Fruit fly (Drosophila melanogaster) whole organism, embryonic: ENCODE results near the gene CG8675.

Experiments
- Asciz ChIP-seq: fragments of 200-800 bp; sonication (Bioruptor generic); optimal IDR thresholded peaks from 2 replicates; lab custom pipeline; 2017; ENCODE audit warnings: missing biosample characterization, mild to moderate bottlenecking, missing genetic modification characterization, missing genetic modification reagents
- Bgb ChIP-seq: fragments of 200-800 bp; sonication (Bioruptor generic); IDR thresholded peaks from 2 replicates; pipeline ENCODE4 v1.3.6; 2022; ENCODE audit warnings: missing biosample characterization, missing genetic modification characterization; ENCODE audit not compliant: partially characterized antibody
- BtbVII ChIP-seq: fragments of 200-800 bp; sonication (Bioruptor generic); optimal IDR thresholded peaks from 3 replicates; lab custom pipeline; 2017; ENCODE audit warnings: missing biosample characterization, mild to moderate bottlenecking, missing genetic modification characterization
- CG10267 ChIP-seq: fragments of 200-800 bp; sonication (Bioruptor generic); optimal IDR thresholded peaks from 2 replicates; lab custom pipeline; 2018; ENCODE audit warnings: missing biosample characterization, mild to moderate bottlenecking, missing genetic modification characterization, moderate library complexity
- CG10979 ChIP-seq: fragments of 200-800 bp; sonication (Bioruptor generic); optimal IDR thresholded peaks from 2 replicates; lab custom pipeline; 2018; ENCODE audit warnings: missing biosample characterization, mild to moderate bottlenecking, missing genetic modification characterization, moderate library complexity
- CG11504 ChIP-seq: fragments of 200-800 bp; sonication (Bioruptor generic); optimal IDR thresholded peaks from 3 replicates; lab custom pipeline; 2019; ENCODE audit warnings: missing biosample characterization, mild to moderate bottlenecking, missing genetic modification characterization, moderate library complexity
- CG12942 ChIP-seq: fragments of 200-800 bp; sonication (Bioruptor generic); optimal IDR thresholded peaks from 3 replicates; lab custom pipeline; 2016; ENCODE audit warnings: missing biosample characterization, missing genetic modification characterization
- CG13424 ChIP-seq: fragments of 200-800 bp; sonication (Bioruptor generic); optimal IDR thresholded peaks from 2 replicates; lab custom pipeline; 2019; ENCODE audit warnings: missing biosample characterization, mild to moderate bottlenecking, missing genetic modification characterization, moderate library complexity
- CG14710 ChIP-seq: fragments of 200-800 bp; sonication (Bioruptor generic); optimal IDR thresholded peaks from 3 replicates; lab custom pipeline; 2019; ENCODE audit warnings: missing biosample characterization, mild to moderate bottlenecking, missing genetic modification characterization, moderate library complexity
- CG15269 ChIP-seq: fragments of 200-800 bp; sonication (Bioruptor generic); optimal IDR thresholded peaks from 2 replicates; lab custom pipeline; 2018; ENCODE audit warnings: missing biosample characterization, mild to moderate bottlenecking, missing genetic modification characterization, moderate library complexity
- CG1529 ChIP-seq: fragments of 200-800 bp; sonication (Bioruptor generic); optimal IDR thresholded peaks from 3 replicates; lab custom pipeline; 2018; ENCODE audit warnings: missing biosample characterization, missing genetic modification characterization
- CG17359 ChIP-seq: fragments of 200-800 bp; sonication (Bioruptor generic); optimal IDR thresholded peaks from 3 replicates; lab custom pipeline; 2018; ENCODE audit warnings: missing biosample characterization, mild to moderate bottlenecking, missing genetic modification characterization, moderate library complexity
- CG18262 ChIP-seq: fragments of 200-800 bp; optimal IDR thresholded peaks from 3 replicates; lab custom pipeline; 2019; ENCODE audit warnings: missing biosample characterization, mild to moderate bottlenecking, missing genetic modification characterization, moderate library complexity
- CG2712 ChIP-seq: fragments of 200-800 bp; optimal IDR thresholded peaks from 3 replicates; lab custom pipeline; 2019; ENCODE audit warnings: missing biosample characterization, mild to moderate bottlenecking, missing genetic modification characterization, moderate library complexity
- CG32532 ChIP-seq: fragments of 200-800 bp; sonication (Bioruptor generic); IDR thresholded peaks from 2 replicates; pipeline ENCODE4 v1.3.6; 2022; ENCODE audit warnings: missing biosample characterization, missing genetic modification characterization
- CG4328 ChIP-seq: fragments of 200-800 bp; sonication (Bioruptor generic); optimal IDR thresholded peaks from 3 replicates; lab custom pipeline; 2017; ENCODE audit warnings: missing biosample characterization, missing genetic modification reagents, missing genetic modification characterization
- CG6175 ChIP-seq: fragments of 200-800 bp; sonication (Bioruptor generic); IDR thresholded peaks from 3 replicates; pipeline ENCODE4 v1.3.6; 2022; ENCODE audit warnings: missing biosample characterization, missing genetic modification characterization
- CG6791 ChIP-seq: fragments of 200-800 bp; sonication (Bioruptor generic); IDR thresholded peaks from 3 replicates; pipeline ENCODE4 v1.3.6; 2022; ENCODE audit warnings: missing biosample characterization, missing genetic modification characterization; ENCODE audit not compliant: partially characterized antibody
- CG6813 ChIP-seq: fragments of 200-800 bp; sonication (Bioruptor generic); optimal IDR thresholded peaks from 2 replicates; lab custom pipeline; 2017; ENCODE audit warnings: missing biosample characterization, missing genetic modification characterization, mild to moderate bottlenecking, moderate library complexity, missing genetic modification reagents
- CG7928 ChIP-seq: fragments of 200-800 bp; sonication (Bioruptor generic); optimal IDR thresholded peaks from 2 replicates; lab custom pipeline; 2017; ENCODE audit warnings: missing biosample characterization, mild to moderate bottlenecking, missing genetic modification characterization
- CG8388 ChIP-seq: fragments of 200-800 bp; sonication (Bioruptor generic); optimal IDR thresholded peaks from 2 replicates; lab custom pipeline; 2019; ENCODE audit warnings: missing biosample characterization, mild to moderate bottlenecking, missing genetic modification characterization, moderate library complexity
- CG9437 ChIP-seq: fragments of 200-800 bp; sonication (Bioruptor generic); optimal IDR thresholded peaks from 2 replicates; lab custom pipeline; 2018; ENCODE audit warnings: missing biosample characterization, mild to moderate bottlenecking, missing genetic modification characterization
- D19A ChIP-seq: fragments of 200-800 bp; optimal IDR thresholded peaks from 3 replicates; lab custom pipeline; 2019; ENCODE audit warnings: missing biosample characterization, mild to moderate bottlenecking, missing genetic modification characterization, moderate library complexity
- Gsc ChIP-seq: fragments of 200-800 bp; sonication (Bioruptor generic); IDR thresholded peaks from 2 replicates; pipeline ENCODE4 v1.3.6; 2022; ENCODE audit warnings: missing biosample characterization, missing genetic modification characterization
- MTF-1 ChIP-seq: fragments of 200-800 bp; sonication (Bioruptor generic); optimal IDR thresholded peaks from 2 replicates; lab custom pipeline; 2018; ENCODE audit warnings: missing biosample characterization, mild to moderate bottlenecking, missing genetic modification characterization, borderline replicate concordance
- Sox102F ChIP-seq: fragments of 200-800 bp; sonication (Bioruptor generic); optimal IDR thresholded peaks from 2 replicates; lab custom pipeline; 2018; ENCODE audit warnings: missing biosample characterization, mild to moderate bottlenecking, missing genetic modification characterization, moderate library complexity
- Spps ChIP-seq: fragments of 200-800 bp; sonication (Bioruptor generic); optimal IDR thresholded peaks from 2 replicates; lab custom pipeline; 2018; ENCODE audit warnings: missing biosample characterization, mild to moderate bottlenecking, missing genetic modification characterization
- bsh ChIP-seq, 2 experiments: fragments of 200-800 bp; sonication (Bioruptor generic); optimal IDR thresholded peaks; 2 replicates each; lab custom pipeline; 2017 to 2018; ENCODE audit warnings: mild to moderate bottlenecking in 2 of 2, missing biosample characterization in 2 of 2, missing genetic modification characterization in 2 of 2, moderate library complexity in 1 of 2
- croc ChIP-seq: fragments of 200-800 bp; sonication (Bioruptor generic); conservative IDR thresholded peaks from 3 replicates; pipeline ENCODE4 v1.3.6; 2022; ENCODE audit warnings: missing biosample characterization, missing genetic modification characterization
- dmrt99B ChIP-seq: fragments of 200-800 bp; sonication (Bioruptor generic); optimal IDR thresholded peaks from 2 replicates; lab custom pipeline; 2018; ENCODE audit warnings: missing biosample characterization, mild to moderate bottlenecking, missing genetic modification characterization, moderate library complexity
- esg ChIP-seq: fragments of 200-800 bp; sonication (Bioruptor generic); conservative IDR thresholded peaks from 2 replicates; pipeline ENCODE4 v1.3.6; 2022; ENCODE audit warnings: missing biosample characterization, missing genetic modification characterization
- ewg ChIP-seq: fragments of 200-800 bp; sonication (Bioruptor generic); optimal IDR thresholded peaks from 3 replicates; lab custom pipeline; 2017; ENCODE audit warnings: mild to moderate bottlenecking, missing biosample characterization, missing genetic modification reagents, missing genetic modification characterization
- eyg ChIP-seq: fragments of 200-800 bp; sonication (Bioruptor generic); optimal IDR thresholded peaks from 3 replicates; lab custom pipeline; 2016; ENCODE audit warnings: missing biosample characterization, missing genetic modification characterization
- fd96Cb ChIP-seq: fragments of 200-800 bp; sonication (Bioruptor generic); optimal IDR thresholded peaks from 2 replicates; lab custom pipeline; 2018; ENCODE audit warnings: missing biosample characterization, mild to moderate bottlenecking, missing genetic modification characterization, moderate library complexity
- gem ChIP-seq: fragments of 200-800 bp; sonication (Bioruptor generic); optimal IDR thresholded peaks from 2 replicates; lab custom pipeline; 2019; ENCODE audit warnings: missing biosample characterization, mild to moderate bottlenecking, missing genetic modification characterization, moderate library complexity
- grau ChIP-seq: fragments of 200-800 bp; optimal IDR thresholded peaks from 3 replicates; lab custom pipeline; 2019; ENCODE audit warnings: missing biosample characterization, mild to moderate bottlenecking, missing genetic modification characterization, moderate library complexity
- inv ChIP-seq: fragments of 200-800 bp; sonication (Bioruptor generic); IDR thresholded peaks from 2 replicates; pipeline ENCODE4 v1.3.6; 2022; ENCODE audit warnings: missing biosample characterization, missing genetic modification characterization; ENCODE audit not compliant: partially characterized antibody
- jing ChIP-seq: fragments of 200-800 bp; sonication (Bioruptor generic); optimal IDR thresholded peaks from 2 replicates; lab custom pipeline; 2018; ENCODE audit warnings: missing biosample characterization, mild to moderate bottlenecking, missing genetic modification characterization
- kah ChIP-seq: fragments of 200-800 bp; sonication (Bioruptor generic); optimal IDR thresholded peaks from 2 replicates; lab custom pipeline; 2018; ENCODE audit warnings: missing biosample characterization, mild to moderate bottlenecking, missing genetic modification characterization
- klu ChIP-seq: fragments of 200-800 bp; sonication (Bioruptor generic); IDR thresholded peaks from 2 replicates; pipeline ENCODE4 v1.3.6; 2022; ENCODE audit warnings: missing biosample characterization, missing genetic modification characterization
- mirr ChIP-seq: fragments of 200-800 bp; sonication (Bioruptor generic); optimal IDR thresholded peaks from 3 replicates; lab custom pipeline; 2018; ENCODE audit warnings: missing biosample characterization, mild to moderate bottlenecking, missing genetic modification characterization
- prd ChIP-seq, 3 experiments: fragments of >200 bp in 2 of 3; fragments of 200-800 bp in 1 of 3; sonication (Bioruptor generic) in 1 of 3; optimal IDR thresholded peaks in 2 of 3; IDR thresholded peaks in 1 of 3; 2 replicates in 2 of 3; 3 replicates in 1 of 3; pipeline versions ENCODE4 v1.3.6 to Lab custom; 2017 to 2022; ENCODE audit warnings: missing biosample characterization in 1 of 3, missing genetic modification characterization in 1 of 3
- sens ChIP-seq: fragments of 200-800 bp; sonication (Bioruptor generic); peaks from one replicate; lab custom pipeline; 2016; ENCODE audit warnings: missing biosample characterization, missing genetic modification characterization
- sob ChIP-seq: fragments of 200-800 bp; sonication (Bioruptor generic); IDR thresholded peaks from 2 replicates; pipeline ENCODE4 v1.3.6; 2022; ENCODE audit warnings: missing biosample characterization, missing genetic modification characterization
- tgo ChIP-seq: fragments of 200-800 bp; sonication (Bioruptor generic); IDR thresholded peaks from 3 replicates; pipeline ENCODE4 v1.3.6; 2022; ENCODE audit warnings: missing biosample characterization, missing genetic modification characterization
- unpg ChIP-seq: fragments of 200-800 bp; sonication (Bioruptor generic); optimal IDR thresholded peaks from 3 replicates; lab custom pipeline; 2018; ENCODE audit warnings: missing biosample characterization, mild to moderate bottlenecking, missing genetic modification characterization, moderate library complexity
- zfh1 ChIP-seq: fragments of 200-800 bp; sonication (Bioruptor generic); IDR thresholded peaks from 3 replicates; pipeline ENCODE4 v1.3.6; 2022; ENCODE audit warnings: missing biosample characterization, missing genetic modification characterization

The CG8675 gene

dm6 chrX:17244854-17245253, 4.4 kb downstream of the CG8675 start, which contains the start of gene CG8915 (continued):
- TF ChIP-seq CG6791 (GFP tag; lab: Robert Waterston, UW): peak; percentile 80

dm6 chrX:17237421-17237820, 11.9 kb downstream of the CG8675 start:
- peak; percentile 49 for TF ChIP-seq CG17359 (tag; lab: Kevin White, UChicago)
- no peak for TF ChIP-seq MTF-1
- peak; percentile 14 for TF ChIP-seq CG14710 (tag; lab: Kevin White, UChicago)
- peak; percentile 30 for TF ChIP-seq fd96Cb (tag; lab: Kevin White, UChicago)
- TF ChIP-seq D19A (tag; lab: Kevin White, UChicago): peak; percentile 20
- peak; percentile 36 for TF ChIP-seq CG2712 (tag; lab: Kevin White, UChicago)
- peak; percentile 0 for TF ChIP-seq ewg
- TF ChIP-seq CG15269 (tag; lab: Kevin White, UChicago): peak; percentile 18
- TF ChIP-seq zfh1: no peak
- TF ChIP-seq croc (GFP tag; lab: Robert Waterston, UW): no peak
- TF ChIP-seq CG9437 (GFP tag; lab: Kevin White, UChicago): peak; percentile 9
- TF ChIP-seq CG18262 (tag; lab: Kevin White, UChicago): peak; percentile 41
- TF ChIP-seq tgo (GFP tag; lab: Robert Waterston, UW): 0 out of 3 replicates have a peak, but pooled peaks have one; percentile 18
- TF ChIP-seq CG1529 (GFP tag; lab: Kevin White, UChicago): no peak
- TF ChIP-seq unpg (GFP tag; lab: Kevin White, UChicago): peak; percentile 39
- TF ChIP-seq kah (GFP tag; lab: Kevin White, UChicago): no peak
- TF ChIP-seq Spps (tag; lab: Kevin White, UChicago): no peak
- no peak for TF ChIP-seq mirr (GFP tag; lab: Kevin White, UChicago)
- TF ChIP-seq eyg (GFP tag; lab: Kevin White, UChicago): no peak
- peak; percentile 68 for TF ChIP-seq Sox102F (GFP tag; lab: Kevin White, UChicago)
- TF ChIP-seq Bgb (GFP tag; lab: Robert Waterston, UW): no peak
- TF ChIP-seq sens (GFP tag; lab: Kevin White, UChicago): peak; percentile 58
- peak; percentile 67 for TF ChIP-seq gem
- TF ChIP-seq jing (GFP tag; lab: Kevin White, UChicago): no peak
- no peak for TF ChIP-seq prd (optimal IDR thresholded peaks at IDR 0.05; lab: Kevin White, UChicago)
- TF ChIP-seq prd (GFP tag; IDR thresholded peaks at IDR 0.05; lab: Robert Waterston, UW): 0 out of 3 replicates have a peak, but pooled peaks have one; percentile 41
- TF ChIP-seq CG6813 (GFP tag; lab: Kevin White, UChicago): no peak
- TF ChIP-seq Asciz (GFP tag; lab: Kevin White, UChicago): peak; percentile 13
- no peak for TF ChIP-seq Gsc (GFP tag; lab: Robert Waterston, UW)
- no peak for TF ChIP-seq CG6175 (GFP tag; lab: Robert Waterston, UW)
- TF ChIP-seq CG11504 (tag; lab: Kevin White, UChicago): peak; percentile 68
- TF ChIP-seq CG32532 (GFP tag; lab: Robert Waterston, UW): no peak
- TF ChIP-seq BtbVII (GFP tag; lab: Kevin White, UChicago): no peak
- TF ChIP-seq klu (GFP tag; lab: Robert Waterston, UW): no peak
- TF ChIP-seq sob (GFP tag; lab: Robert Waterston, UW): no peak
- TF ChIP-seq inv (GFP tag; lab: Robert Waterston, UW): no peak
- peak; percentile 9 for TF ChIP-seq CG10267 (tag; lab: Kevin White, UChicago)
- no peak for TF ChIP-seq CG12942 (GFP tag; lab: Kevin White, UChicago)
- TF ChIP-seq CG13424 (tag; lab: Kevin White, UChicago): peak; percentile 20
- TF ChIP-seq esg (GFP tag; lab: Robert Waterston, UW): 0 out of 2 replicates have a peak, but pooled peaks have one; percentile 7
- peak; percentile 67 for TF ChIP-seq dmrt99B
- TF ChIP-seq CG8388 (GFP tag; lab: Kevin White, UChicago): peak; percentile 44
- TF ChIP-seq CG7928 (GFP tag; lab: Kevin White, UChicago): no peak
- peak; percentile 14 for TF ChIP-seq grau (tag; lab: Kevin White, UChicago)
- TF ChIP-seq CG10979: peak; percentile 42
- TF ChIP-seq bsh (GFP tag; optimal IDR thresholded peaks at IDR 0.05; lab: Kevin White, UChicago): peak; percentile 22 to 38
- TF ChIP-seq CG4328 (GFP tag; lab: Kevin White, UChicago): no peak
